Worm (Caenorhabditis elegans) whole organism, L4/young adult: ENCODE measurements around the gene lat-1.

ENCODE experiments used
- dao-5 ChIP-seq: sonication (generic microtip); optimal IDR thresholded peaks from 2 replicates; lab custom pipeline; 2016; ENCODE audit warnings: missing genotype, missing genetic modification characterization, moderate library complexity, missing compliant biosample characterization
- him-1 ChIP-seq: sonication (generic microtip); optimal IDR thresholded peaks from 2 replicates; lab custom pipeline; 2016; ENCODE audit warnings: missing genotype, missing genetic modification reagents, missing genetic modification characterization, missing compliant biosample characterization

DNA sequence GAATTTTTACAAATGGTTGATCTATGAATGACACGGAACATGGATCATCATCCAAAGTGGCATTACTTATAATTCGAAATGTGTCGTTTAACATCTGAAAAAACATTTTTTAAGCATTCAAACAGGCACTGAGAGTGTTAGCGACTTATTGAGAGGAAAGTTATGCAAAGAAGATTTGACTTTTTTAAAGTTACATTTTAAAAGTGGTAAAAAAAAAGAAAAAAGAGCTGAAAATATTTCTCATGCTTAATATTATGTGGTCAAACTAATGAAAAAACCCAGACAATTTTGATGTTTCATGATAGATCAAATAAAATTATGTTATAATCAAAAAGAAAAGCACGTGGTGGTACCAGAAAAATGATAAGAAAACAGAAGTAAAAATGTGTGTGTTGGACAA, 31.6 kb upstream of the lat-1 start, which contains the start of gene npr-20:
- TF ChIP-seq him-1 (tag; lab: Kevin White, UChicago) (no peak), dao-5 (tag; lab: Kevin White, UChicago) (no peak)
